Fruit fly (Drosophila melanogaster): ENCODE results near the gene CG42724.

The CG42724 gene

dm6 chr3R:6353624-6354352 is 14.3 kb downstream of the CG42724 start (continued):
- peak; percentile 83 for TF ChIP-seq CG10979 (tag; optimal IDR thresholded peaks at IDR 0.05)
- TF ChIP-seq peb (GFP tag; IDR thresholded peaks at IDR 0.05), result no peak
- peak; percentile 51 for TF ChIP-seq HmgZ (tag; optimal IDR thresholded peaks at IDR 0.05)
- no peak for TF ChIP-seq Doc2 (GFP tag; IDR thresholded peaks at IDR 0.05)
- TF ChIP-seq Xbp1 (GFP tag; optimal IDR thresholded peaks at IDR 0.05), result peak; percentile 83
- peak; percentile 77 for TF ChIP-seq CG15011 (GFP tag; optimal IDR thresholded peaks at IDR 0.05)
- no peak for TF ChIP-seq Hmx (GFP tag; optimal IDR thresholded peaks at IDR 0.05)
- TF ChIP-seq sug (tag; optimal IDR thresholded peaks at IDR 0.05), result no peak
- TF ChIP-seq mam (GFP tag; optimal IDR thresholded peaks at IDR 0.05), result peak; percentile 62
- TF ChIP-seq Sry-δ (GFP tag; optimal IDR thresholded peaks at IDR 0.05), result peak; percentile 17
- TF ChIP-seq sens-2 (GFP tag; IDR thresholded peaks at IDR 0.05), result no peak
- TF ChIP-seq CG15601 (tag; optimal IDR thresholded peaks at IDR 0.05), result no peak
- TF ChIP-seq Taf1 (GFP tag; IDR thresholded peaks at IDR 0.05), result 0 out of 2 replicates have a peak, but pooled peaks have one; percentile 10
- TF ChIP-seq Med (GFP tag), result peak; percentile 89
- peak; percentile 82 for TF ChIP-seq CG9437 (GFP tag; optimal IDR thresholded peaks at IDR 0.05)
- TF ChIP-seq pnt (GFP tag; optimal IDR thresholded peaks at IDR 0.05), result peak; percentile 31
- 0 out of 2 replicates have a peak, but pooled peaks have one; percentile 37 for TF ChIP-seq CG4404 (GFP tag; IDR thresholded peaks at IDR 0.05)
- no peak for TF ChIP-seq Dip2 (GFP tag; IDR thresholded peaks at IDR 0.05)
- peak; percentile 40 for TF ChIP-seq CG8359 (GFP tag; optimal IDR thresholded peaks at IDR 0.05; ENCODE audit: borderline replicate concordance)
- TF ChIP-seq CG14050 (GFP tag; IDR thresholded peaks at IDR 0.05), result peak; percentile 59; the same call in 1 of the 3 replicates
- no peak for TF ChIP-seq CHES-1-like (GFP tag; optimal IDR thresholded peaks at IDR 0.05)
- peak; percentile 34 for TF ChIP-seq CG8290 (GFP tag; optimal IDR thresholded peaks at IDR 0.05)
- TF ChIP-seq CG8290 (tag; optimal IDR thresholded peaks at IDR 0.05), result no peak
- TF ChIP-seq CG34376 (GFP tag; optimal IDR thresholded peaks at IDR 0.05), result peak; percentile 42
- TF ChIP-seq al (GFP tag; IDR thresholded peaks at IDR 0.05), result no peak; the same call in 1 of the 2 replicates
- TF ChIP-seq Fer2 (tag; optimal IDR thresholded peaks at IDR 0.05), result no peak
- TF ChIP-seq CG9215 (GFP tag; IDR thresholded peaks at IDR 0.05), result no peak; the same call in 1 of the 2 replicates
- TF ChIP-seq dysf (GFP tag; IDR thresholded peaks at IDR 0.05), result peak; percentile 82; the same call in 2 of the 3 replicates
- no peak for TF ChIP-seq sna (GFP tag; IDR thresholded peaks at IDR 0.05; ENCODE audit: partially characterized antibody)
- TF ChIP-seq sob (GFP tag; IDR thresholded peaks at IDR 0.05), result 0 out of 2 replicates have a peak, but pooled peaks have one; percentile 34
- TF ChIP-seq HLHmδ (GFP tag; optimal IDR thresholded peaks at IDR 0.05), result no peak
- peak; percentile 86 for TF ChIP-seq CG9727 (GFP tag; optimal IDR thresholded peaks at IDR 0.05)
- peak; percentile 41 for TF ChIP-seq Side (GFP tag; optimal IDR thresholded peaks at IDR 0.05)
- peak; percentile 77 for TF ChIP-seq ind (GFP tag; optimal IDR thresholded peaks at IDR 0.05)
- TF ChIP-seq CG34224 (GFP tag; IDR thresholded peaks at IDR 0.05; ENCODE audit: partially characterized antibody), result no peak
- TF ChIP-seq so (GFP tag; IDR thresholded peaks at IDR 0.05), result peak; percentile 62; the same call in 1 of the 3 replicates
- TF ChIP-seq NC2β (GFP tag; optimal IDR thresholded peaks at IDR 0.05), result peak; percentile 39
- TF ChIP-seq kah (GFP tag; optimal IDR thresholded peaks at IDR 0.05), result peak; percentile 52
- TF ChIP-seq CG18011 (GFP tag; optimal IDR thresholded peaks at IDR 0.05), result peak; percentile 83
- TF ChIP-seq CG2199 (GFP tag; IDR thresholded peaks at IDR 0.05), result no peak
- TF ChIP-seq CG10366 (GFP tag; IDR thresholded peaks at IDR 0.05), result peak; percentile 39
- TF ChIP-seq C15 (GFP tag; IDR thresholded peaks at IDR 0.05), result 0 out of 3 replicates have a peak, but pooled peaks have one; percentile 16
- peak; percentile 49 for TF ChIP-seq Camta (GFP tag; optimal IDR thresholded peaks at IDR 0.05)
- TF ChIP-seq CG4360 (GFP tag; IDR thresholded peaks at IDR 0.05), result no peak
- peak; percentile 12 for TF ChIP-seq CG3163 (GFP tag; optimal IDR thresholded peaks at IDR 0.05)
- no peak for TF ChIP-seq ara (GFP tag; IDR thresholded peaks at IDR 0.05)
- TF ChIP-seq CG8944 (GFP tag; optimal IDR thresholded peaks at IDR 0.05), result peak; percentile 48
- peak; percentile 84 for TF ChIP-seq Ssrp (tag; optimal IDR thresholded peaks at IDR 0.05)
- no peak for TF ChIP-seq gsb-n (tag; optimal IDR thresholded peaks at IDR 0.05)
- TF ChIP-seq exex (tag; optimal IDR thresholded peaks at IDR 0.05), result no peak
